Fruit fly (Drosophila melanogaster): ENCODE measurements around the gene Adk2.

The Adk2 gene

dm6 chr3L:13006490-13006889, 16.0 kb downstream of the Adk2 start, which contains the start of gene CG11263 (continued):
- TF ChIP-seq ken (GFP tag; IDR thresholded peaks at IDR 0.05) (peak; percentile 54; the same call in 2 of the 3 replicates), klu (GFP tag; IDR thresholded peaks at IDR 0.05) (no peak), wek (GFP tag; optimal IDR thresholded peaks at IDR 0.05) (no peak), MBD-R2 (GFP tag; IDR thresholded peaks at IDR 0.05) (peak; percentile 64; the same call in 1 of the 2 replicates), Side (GFP tag; optimal IDR thresholded peaks at IDR 0.05) (peak; percentile 66), CG12942 (GFP tag; optimal IDR thresholded peaks at IDR 0.05) (no peak), CG31365 (tag; optimal IDR thresholded peaks at IDR 0.05) (no peak), CG6272 (GFP tag; IDR thresholded peaks at IDR 0.05) (no peak), bab2 (GFP tag; optimal IDR thresholded peaks at IDR 0.05) (peak; percentile 50), gfzf (GFP tag; optimal IDR thresholded peaks at IDR 0.05) (peak; percentile 53), mld (GFP tag; IDR thresholded peaks at IDR 0.05; ENCODE audit: partially characterized antibody) (no peak), sens (GFP tag) (peak; percentile 88), Poxn (GFP tag; IDR thresholded peaks at IDR 0.05) (no peak), Ptx1 (GFP tag; IDR thresholded peaks at IDR 0.05) (peak; percentile 53; the same call in 1 of the 2 replicates), Med (GFP tag) (peak; percentile 94), Bteb2 (GFP tag; optimal IDR thresholded peaks at IDR 0.05) (peak; percentile 47), grau (tag; optimal IDR thresholded peaks at IDR 0.05) (no peak), pnt (GFP tag; optimal IDR thresholded peaks at IDR 0.05) (peak; percentile 12), Tbp (GFP tag; optimal IDR thresholded peaks at IDR 0.05) (no peak), E2f1 (GFP tag; IDR thresholded peaks at IDR 0.05) (peak; percentile 50), crp (GFP tag; optimal IDR thresholded peaks at IDR 0.05) (peak in 1 of 2 experiments; percentile 49), CG4730 (GFP tag; IDR thresholded peaks at IDR 0.05) (no peak), cad (GFP tag; optimal IDR thresholded peaks at IDR 0.05) (no peak), CG10366 (GFP tag; IDR thresholded peaks at IDR 0.05) (peak; percentile 18; the same call in 1 of the 2 replicates), Antp (GFP tag; optimal IDR thresholded peaks at IDR 0.05) (peak; percentile 67), Xrp1 (GFP tag; IDR thresholded peaks at IDR 0.05) (peak; percentile 60; the same call in 1 of the 2 replicates), CG34376 (GFP tag; optimal IDR thresholded peaks at IDR 0.05) (peak; percentile 12), jing (GFP tag; optimal IDR thresholded peaks at IDR 0.05) (no peak), Fer3 (tag; optimal IDR thresholded peaks at IDR 0.05) (peak; percentile 17), B-H1 (GFP tag; IDR thresholded peaks at IDR 0.05) (peak; percentile 28; the same call in 1 of the 3 replicates), BEAF-32 (GFP tag; optimal IDR thresholded peaks at IDR 0.05) (peak; percentile 78), shn (GFP tag; optimal IDR thresholded peaks at IDR 0.05) (peak; percentile 39), Sox100B (GFP tag; optimal IDR thresholded peaks at IDR 0.05) (no peak), Asciz (GFP tag; optimal IDR thresholded peaks at IDR 0.05) (no peak), CG6765 (GFP tag; optimal IDR thresholded peaks at IDR 0.05) (no peak), CoRest (tag; optimal IDR thresholded peaks at IDR 0.05) (peak; percentile 61), CG4820 (GFP tag; optimal IDR thresholded peaks at IDR 0.05) (peak; percentile 43), sisA (GFP tag; IDR thresholded peaks at IDR 0.05) (peak; percentile 68), ATbp (GFP tag; optimal IDR thresholded peaks at IDR 0.05) (no peak), inv (GFP tag; IDR thresholded peaks at IDR 0.05; ENCODE audit: partially characterized antibody) (peak; percentile 74), Elba2 (GFP tag; optimal IDR thresholded peaks at IDR 0.05) (no peak), CG12744 (GFP tag; optimal IDR thresholded peaks at IDR 0.05) (peak; percentile 11), D19B (GFP tag; optimal IDR thresholded peaks at IDR 0.05) (peak; percentile 38), Rx (GFP tag; IDR thresholded peaks at IDR 0.05) (no peak), CG9817 (tag; optimal IDR thresholded peaks at IDR 0.05) (no peak), gsb-n (tag; optimal IDR thresholded peaks at IDR 0.05) (no peak), pros (GFP tag; optimal IDR thresholded peaks at IDR 0.05) (no peak), Drgx (GFP tag; IDR thresholded peaks at IDR 0.05) (no peak), lola (GFP tag; optimal IDR thresholded peaks at IDR 0.05) (no peak), Ets97D (GFP tag; optimal IDR thresholded peaks at IDR 0.05) (peak; percentile 84), CG10321 (GFP tag; IDR thresholded peaks at IDR 0.05) (no peak), CG12299 (tag; optimal IDR thresholded peaks at IDR 0.05) (no peak)
